Worm (Caenorhabditis elegans): ENCODE data around the gene gst-44.

ce11 chrV:16356798-16357197 lies 33.9 kb upstream of the gst-44 start:
- TF ChIP-seq nhr-77 (tag; optimal IDR thresholded peaks at IDR 0.05) (no peak), unc-62 (GFP tag; optimal IDR thresholded peaks at IDR 0.05) (no peak), mdl-1 (tag; optimal IDR thresholded peaks at IDR 0.05) (no peak), skn-1 (tag; optimal IDR thresholded peaks at IDR 0.05) (no peak), nhr-237 (tag; optimal IDR thresholded peaks at IDR 0.05) (no peak), fos-1 (tag; optimal IDR thresholded peaks at IDR 0.05) (no peak), mml-1 (tag; optimal IDR thresholded peaks at IDR 0.05) (no peak), nfya-1 (tag; optimal IDR thresholded peaks at IDR 0.05; ENCODE audit: insufficient read depth) (no peak), elt-3 (tag; optimal IDR thresholded peaks at IDR 0.05) (no peak)
